Worm (Caenorhabditis elegans): Measurements from ENCODE around the gene ZK470.4.

ce11 chrX:4167150-4167549 lies 27.6 kb upstream of the ZK470.4 start, which contains the start of gene ZK470.14:
- TF ChIP-seq ceh-82 (tag; optimal IDR thresholded peaks at IDR 0.05) (no peak), lin-29 (GFP tag; IDR thresholded peaks at IDR 0.05) (no peak), hif-1 (tag; optimal IDR thresholded peaks at IDR 0.05) (no peak), pha-4 (GFP tag; IDR thresholded peaks at IDR 0.05) (no peak), pha-4 (tag; optimal IDR thresholded peaks at IDR 0.05) (no peak), hlh-11 (tag; optimal IDR thresholded peaks at IDR 0.05) (no peak), unc-62 (GFP tag; optimal IDR thresholded peaks at IDR 0.05 in 1 of 2) (no peak), unc-62 (tag; optimal IDR thresholded peaks at IDR 0.05) (no peak), Y48G9A.11 (GFP tag; IDR thresholded peaks at IDR 0.05) (no peak), skn-1 (tag; optimal IDR thresholded peaks at IDR 0.05) (no peak), F37D6.2 (tag; optimal IDR thresholded peaks at IDR 0.05) (no peak)
